Worm (Caenorhabditis elegans) whole organism, L4 larva: Measurements from ENCODE around the gene brap-2.
A peak's percentile ranks its signal among the peaks of the same experiment; 100 is the strongest.

Source experiments
- D1046.2 ChIP-seq: fragments of 200-800 bp; sonication (Bioruptor generic); IDR thresholded peaks from 2 replicates; pipeline ENCODE4 v1.3.6; 2022; ENCODE audit warnings: missing genetic modification characterization, missing compliant biosample characterization
- F26F4.8 ChIP-seq: fragments of 200-800 bp; sonication (Bioruptor generic); conservative IDR thresholded peaks from 2 replicates; pipeline ENCODE4 v1.3.6; 2022; ENCODE audit warnings: missing genetic modification characterization, missing compliant biosample characterization
- R02D3.7 ChIP-seq: fragments of 150-350 bp; sonication (generic microtip); optimal IDR thresholded peaks from 3 replicates; lab custom pipeline; 2014; ENCODE audit warnings: missing biosample characterization, missing genetic modification characterization
- T20F7.1 ChIP-seq: fragments of 200-800 bp; sonication (Bioruptor generic); optimal IDR thresholded peaks from 2 replicates; lab custom pipeline; 2018; ENCODE audit warnings: mild to moderate bottlenecking, missing genetic modification characterization, missing compliant biosample characterization
- Y48G9A.11 ChIP-seq: fragments of 200-800 bp; sonication (Bioruptor generic); IDR thresholded peaks from 2 replicates; pipeline ENCODE4 v1.3.6; 2022; ENCODE audit warnings: missing genetic modification reagents, missing genetic modification characterization, missing compliant biosample characterization
- ZK546.5 ChIP-seq, 2 experiments: sonication (generic microtip); optimal IDR thresholded peaks; 2 replicates each; lab custom pipeline; 2017; ENCODE audit warnings: missing biosample characterization in 2 of 2, missing genetic modification characterization in 2 of 2
- aha-1 ChIP-seq: fragments of 150-350 bp; peaks from one replicate; lab custom pipeline; 2014; ENCODE audit warnings: missing biosample characterization, missing genetic modification characterization
- ama-1 ChIP-seq: fragments of 150-350 bp; optimal IDR thresholded peaks from 2 replicates; lab custom pipeline; 2014; ENCODE audit warnings: inconsistent platforms, mixed read lengths
- ceh-20 ChIP-seq: fragments of 200-800 bp; sonication (Bioruptor generic); IDR thresholded peaks from 2 replicates; pipeline ENCODE4 v1.3.6; 2022; ENCODE audit warnings: missing genetic modification reagents, missing genetic modification characterization, missing compliant biosample characterization
- ceh-28 ChIP-seq: fragments of 150-350 bp; optimal IDR thresholded peaks from 2 replicates; lab custom pipeline; 2014; ENCODE audit warnings: missing biosample characterization, missing genetic modification reagents, missing genetic modification characterization
- ceh-32 ChIP-seq: sonication (generic microtip); optimal IDR thresholded peaks from 2 replicates; lab custom pipeline; 2016; ENCODE audit warnings: mild to moderate bottlenecking, missing genetic modification characterization, missing compliant biosample characterization; ENCODE audit not compliant: poor library complexity
- ceh-44 ChIP-seq: fragments of 200-800 bp; sonication (Bioruptor generic); IDR thresholded peaks from 2 replicates; pipeline ENCODE4 v1.3.6; 2022; ENCODE audit warnings: missing genetic modification reagents, missing genetic modification characterization, missing compliant biosample characterization
- cey-2 ChIP-seq: sonication (generic microtip); optimal IDR thresholded peaks from 3 replicates; lab custom pipeline; 2017; ENCODE audit warnings: missing genetic modification characterization, mild to moderate bottlenecking, missing compliant biosample characterization, antibody characterized with exemption, borderline replicate concordance; ENCODE audit not compliant: insufficient read depth
- ctbp-1 ChIP-seq: fragments of 200-800 bp; sonication (Bioruptor generic); IDR thresholded peaks from 2 replicates; pipeline ENCODE4 v1.3.6; 2022; ENCODE audit warnings: missing genetic modification reagents, missing genetic modification characterization, missing compliant biosample characterization
- daf-16 ChIP-seq, 3 experiments: sonication (generic microtip); optimal IDR thresholded peaks; 2 replicates each; lab custom pipeline; 2016 to 2017; ENCODE audit warnings: missing genetic modification characterization in 3 of 3, missing genetic modification reagents in 3 of 3, mild to moderate bottlenecking in 2 of 3, missing compliant biosample characterization in 2 of 3, missing biosample characterization in 1 of 3, moderate library complexity in 1 of 3
- dmd-9 ChIP-seq: fragments of 200-800 bp; sonication (Bioruptor generic); IDR thresholded peaks from 2 replicates; pipeline ENCODE4 v1.3.6; 2022; ENCODE audit warnings: missing genetic modification reagents, missing genetic modification characterization, missing compliant biosample characterization
- dve-1 ChIP-seq: sonication (generic microtip); optimal IDR thresholded peaks from 2 replicates; lab custom pipeline; 2017; ENCODE audit warnings: antibody characterized with exemption, mild to moderate bottlenecking, missing genetic modification characterization, missing compliant biosample characterization; ENCODE audit not compliant: insufficient read depth
- egl-43 ChIP-seq: fragments of 200-800 bp; sonication (Bioruptor generic); IDR thresholded peaks from 2 replicates; pipeline ENCODE4 v1.3.6; 2022; ENCODE audit warnings: missing genetic modification reagents, missing genetic modification characterization, missing compliant biosample characterization
- fos-1 ChIP-seq: fragments of 150-350 bp; optimal IDR thresholded peaks from 2 replicates; lab custom pipeline; 2014; ENCODE audit warnings: missing biosample characterization, missing genetic modification characterization
- hif-1 ChIP-seq, 2 experiments: sonication (generic microtip); optimal IDR thresholded peaks; 2 replicates each; lab custom pipeline; 2016 to 2017; ENCODE audit warnings: missing compliant biosample characterization in 2 of 2, missing genetic modification characterization in 2 of 2, missing genetic modification reagents in 2 of 2, missing genotype in 2 of 2, mild to moderate bottlenecking in 1 of 2
- hmg-1.1 ChIP-seq: fragments of 200-800 bp; sonication (Bioruptor generic); IDR thresholded peaks from 2 replicates; pipeline ENCODE4 v1.3.6; 2022; ENCODE audit warnings: missing genetic modification reagents, missing genetic modification characterization, missing compliant biosample characterization
- lin-38 ChIP-seq: fragments of 200-800 bp; sonication (Bioruptor generic); IDR thresholded peaks from 2 replicates; pipeline ENCODE4 v1.3.6; 2022; ENCODE audit warnings: missing genetic modification reagents, missing genetic modification characterization, missing compliant biosample characterization
- lsy-2 ChIP-seq, 2 experiments: fragments of 150-350 bp in 1 of 2; sonication (generic microtip) in 1 of 2; optimal IDR thresholded peaks; 2 replicates each; lab custom pipeline; 2014 to 2017; ENCODE audit warnings: missing biosample characterization in 2 of 2, missing genetic modification characterization in 2 of 2
- mdl-1 ChIP-seq, 2 experiments: fragments of 150-350 bp in 1 of 2; sonication (generic microtip) in 1 of 2; optimal IDR thresholded peaks; 2 replicates each; lab custom pipeline; 2014 to 2017; ENCODE audit warnings: missing biosample characterization in 2 of 2, missing genetic modification characterization in 2 of 2
- mxl-2 ChIP-seq: fragments of 200-800 bp; sonication (Bioruptor generic); conservative IDR thresholded peaks from 2 replicates; pipeline ENCODE4 v1.3.6; 2022; ENCODE audit warnings: missing genetic modification reagents, missing genetic modification characterization, missing compliant biosample characterization
- nhr-11 ChIP-seq: fragments of 150-350 bp; optimal IDR thresholded peaks from 2 replicates; lab custom pipeline; 2014; ENCODE audit warnings: missing biosample characterization, missing genetic modification characterization
- nhr-111 ChIP-seq: fragments of 200-800 bp; sonication (Bioruptor generic); optimal IDR thresholded peaks from 2 replicates; lab custom pipeline; 2018; ENCODE audit warnings: mild to moderate bottlenecking, missing genetic modification characterization, missing compliant biosample characterization
- nhr-25 ChIP-seq: sonication (generic microtip); optimal IDR thresholded peaks from 2 replicates; lab custom pipeline; 2017; ENCODE audit warnings: missing genetic modification characterization, mild to moderate bottlenecking, missing compliant biosample characterization, antibody characterized with exemption, moderate library complexity, borderline replicate concordance; ENCODE audit not compliant: insufficient read depth
- nhr-6 ChIP-seq: fragments of 150-350 bp; optimal IDR thresholded peaks from 2 replicates; lab custom pipeline; 2014; ENCODE audit warnings: missing biosample characterization, missing genetic modification characterization
- nhr-77 ChIP-seq: fragments of 150-350 bp; optimal IDR thresholded peaks from 2 replicates; lab custom pipeline; 2014; ENCODE audit warnings: missing biosample characterization, missing genetic modification characterization
- pha-4 ChIP-seq, 2 experiments: fragments of 150-350 bp in 1 of 2; fragments of 200-800 bp in 1 of 2; sonication (Bioruptor generic) in 1 of 2; IDR thresholded peaks in 1 of 2; optimal IDR thresholded peaks in 1 of 2; 2 replicates each; pipeline versions ENCODE4 v1.3.6 to Lab custom; 2014 to 2022; ENCODE audit warnings: missing genetic modification characterization in 2 of 2, missing genetic modification reagents in 2 of 2, missing biosample characterization in 1 of 2, missing compliant biosample characterization in 1 of 2
- pqm-1 ChIP-seq: sonication (generic microtip); optimal IDR thresholded peaks from 2 replicates; lab custom pipeline; 2017; ENCODE audit warnings: missing biosample characterization, missing genetic modification characterization
- rbr-2 ChIP-seq: sonication (generic microtip); optimal IDR thresholded peaks from 2 replicates; lab custom pipeline; 2016; ENCODE audit warnings: missing genotype, missing genetic modification characterization, missing compliant biosample characterization
- set-16 ChIP-seq: fragments of 200-800 bp; sonication (Bioruptor generic); IDR thresholded peaks from 2 replicates; pipeline ENCODE4 v1.3.6; 2022; ENCODE audit warnings: missing genetic modification reagents, missing genetic modification characterization, missing compliant biosample characterization
- tag-97 ChIP-seq: fragments of 200-800 bp; sonication (Bioruptor generic); IDR thresholded peaks from 2 replicates; pipeline ENCODE4 v1.3.6; 2022; ENCODE audit warnings: missing genetic modification characterization, missing compliant biosample characterization
- unc-62 ChIP-seq, 3 experiments: fragments of 150-350 bp in 1 of 3; sonication (generic microtip); optimal IDR thresholded peaks in 2 of 3; peaks in 1 of 3; 1 replicate in 1 of 3; 2 replicates in 2 of 3; lab custom pipeline; 2014 to 2017; ENCODE audit warnings: missing biosample characterization in 3 of 3, missing genetic modification characterization in 3 of 3, missing genetic modification reagents in 3 of 3, missing genotype in 1 of 3
- zfp-2 ChIP-seq: sonication (generic microtip); optimal IDR thresholded peaks from 2 replicates; lab custom pipeline; 2016; ENCODE audit warnings: mild to moderate bottlenecking, missing genetic modification characterization, missing compliant biosample characterization
- zfp-3 ChIP-seq: fragments of 200-800 bp; sonication (Bioruptor generic); conservative IDR thresholded peaks from 2 replicates; pipeline ENCODE4 v1.3.6; 2022; ENCODE audit warnings: missing genetic modification reagents, missing genetic modification characterization, missing compliant biosample characterization

Gene brap-2

ce11 chrII:5426054-5426453 is 33.1 kb upstream of the brap-2 start (continued):
- TF ChIP-seq ctbp-1 (GFP tag; lab: Robert Waterston, UW) (no peak), dve-1 (tag; lab: Kevin White, UChicago) (peak; percentile 51), tag-97 (GFP tag; lab: Robert Waterston, UW) (no peak), Y48G9A.11 (no peak), lin-38 (GFP tag; lab: Robert Waterston, UW) (0 out of 2 replicates have a peak, but pooled peaks have one; percentile 9), hif-1 (tag; optimal IDR thresholded peaks at IDR 0.05; lab: Kevin White, UChicago) (peak in 1 of 2 experiments; percentile 36), T20F7.1 (GFP tag; lab: Kevin White, UChicago) (no peak), fos-1 (tag; lab: Kevin White, UChicago) (no peak), rbr-2 (tag; lab: Kevin White, UChicago) (no peak), ceh-32 (no peak), R02D3.7 (tag; lab: Kevin White, UChicago) (no peak), dmd-9 (GFP tag; lab: Robert Waterston, UW) (no peak), nhr-111 (no peak), unc-62 (GFP tag; optimal IDR thresholded peaks at IDR 0.05 in 1 of 2; lab: Kevin White, UChicago) (peak in 1 of 2 experiments; percentile 51), unc-62 (tag; optimal IDR thresholded peaks at IDR 0.05; lab: Kevin White, UChicago) (no peak), D1046.2 (GFP tag; lab: Robert Waterston, UW) (no peak), nhr-25 (tag; lab: Kevin White, UChicago) (peak; percentile 60), set-16 (no peak), nhr-6 (tag; lab: Kevin White, UChicago) (peak; percentile 56), nhr-11 (no peak), hmg-1.1 (GFP tag; lab: Robert Waterston, UW) (no peak), ceh-44 (no peak), ceh-28 (tag; lab: Kevin White, UChicago) (no peak), pqm-1 (tag; lab: Kevin White, UChicago) (peak; percentile 58), nhr-77 (tag; lab: Kevin White, UChicago) (peak; percentile 63), zfp-2 (no peak), ZK546.5 (tag; optimal IDR thresholded peaks at IDR 0.05; lab: Kevin White, UChicago) (no peak), cey-2 (no peak), zfp-3 (no peak), ceh-20 (no peak), daf-16 (GFP tag; optimal IDR thresholded peaks at IDR 0.05; lab: Kevin White, UChicago) (no peak), daf-16 (tag; optimal IDR thresholded peaks at IDR 0.05; lab: Kevin White, UChicago) (peak; percentile 63), pha-4 (GFP tag; IDR thresholded peaks at IDR 0.05; lab: Robert Waterston, UW) (peak; percentile 55), pha-4 (tag; optimal IDR thresholded peaks at IDR 0.05; lab: Kevin White, UChicago) (peak; percentile 76), mdl-1 (tag; optimal IDR thresholded peaks at IDR 0.05; lab: Kevin White, UChicago) (peak in 1 of 2 experiments; percentile 78), F26F4.8 (GFP tag; lab: Robert Waterston, UW) (no peak)

ce11 chrII:5425633-5426032 is 32.6 kb upstream of the brap-2 start, which contains the start of gene F07F6.8:
Gene F07F6.8, minus strand, starts transcription at chrII:5425733.
- TF ChIP-seq aha-1 (tag; lab: Kevin White, UChicago) (peak; percentile 31), mxl-2 (GFP tag; lab: Robert Waterston, UW) (no peak)

- TF ChIP-seq dve-1 (tag; lab: Kevin White, UChicago) (peak; percentile 14), egl-43 (no peak), T20F7.1 (GFP tag; lab: Kevin White, UChicago) (peak; percentile 30), Y48G9A.11 (no peak), nhr-25 (tag; lab: Kevin White, UChicago) (peak; percentile 13), lin-38 (GFP tag; lab: Robert Waterston, UW) (peak; percentile 27; the same call in 1 of the 2 replicates), lsy-2 (tag; optimal IDR thresholded peaks at IDR 0.05; lab: Kevin White, UChicago) (peak in 1 of 2 experiments; percentile 50), ama-1 (lab: Kevin White, UChicago) (no peak), unc-62 (GFP tag; optimal IDR thresholded peaks at IDR 0.05 in 1 of 2; lab: Kevin White, UChicago) (peak in 1 of 2 experiments; percentile 18), unc-62 (tag; optimal IDR thresholded peaks at IDR 0.05; lab: Kevin White, UChicago) (no peak), rbr-2 (tag; lab: Kevin White, UChicago) (no peak)
Measured at ce11 chrII:5423832-5424231, 30.8 kb upstream of the brap-2 start, which contains the start of gene F07F6.7. Gene F07F6.7, minus strand, starts transcription at chrII:5423858.
